Worm (Caenorhabditis elegans): ENCODE measurements around the gene mans-3.

DNA sequence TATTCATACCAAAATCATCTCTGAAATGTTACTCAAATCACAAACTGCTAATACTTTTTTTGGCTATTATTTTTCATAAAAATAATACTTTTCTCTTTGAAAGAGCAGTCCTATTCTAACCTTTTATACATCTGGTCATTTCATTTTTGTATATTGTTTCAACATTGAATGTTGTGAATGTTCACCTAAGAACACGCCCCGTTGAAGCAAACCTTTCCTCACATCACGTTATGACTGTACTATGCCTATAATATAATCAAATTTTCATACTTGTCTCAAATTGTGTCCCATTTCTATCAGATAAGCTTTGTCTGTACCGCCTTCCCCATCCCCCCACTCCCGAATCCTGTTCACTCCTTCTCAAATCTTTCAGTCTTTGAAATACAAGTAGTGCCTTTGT lies 53.1 kb downstream of the mans-3 start:
- TF ChIP-seq mel-28 (tag; optimal IDR thresholded peaks at IDR 0.05; ENCODE audit: borderline replicate concordance) (no peak), pha-4 (tag; optimal IDR thresholded peaks at IDR 0.05) (no peak), F33H1.4 (GFP tag; IDR thresholded peaks at IDR 0.05) (no peak), lag-1 (GFP tag; IDR thresholded peaks at IDR 0.05) (no peak), Y67H2A.10 (GFP tag; conservative IDR thresholded peaks at IDR 0.05) (no peak), let-526 (GFP tag; IDR thresholded peaks at IDR 0.05) (no peak), ceh-100 (GFP tag; IDR thresholded peaks at IDR 0.05) (no peak), hsf-1 (GFP tag; IDR thresholded peaks at IDR 0.05) (no peak), ceh-58 (GFP tag; IDR thresholded peaks at IDR 0.05) (no peak), ztf-22 (GFP tag; optimal IDR thresholded peaks at IDR 0.05) (no peak), snpc-4 (GFP tag; optimal IDR thresholded peaks at IDR 0.05) (no peak), snpc-4 (tag; optimal IDR thresholded peaks at IDR 0.05) (no peak), hlh-12 (tag; optimal IDR thresholded peaks at IDR 0.05) (no peak)
